Fruit fly (Drosophila melanogaster): Measurements from ENCODE around the gene CG32533.

- TF ChIP-seq pan (optimal IDR thresholded peaks at IDR 0.05) (no peak), Dll (optimal IDR thresholded peaks at IDR 0.05) (no peak)
Measured at dm6 chrX:19448297-19448696, 30.9 kb downstream of the CG32533 start.

Data from whole organism.